Worm (Caenorhabditis elegans): ENCODE measurements around the gene clec-167.

DNA sequence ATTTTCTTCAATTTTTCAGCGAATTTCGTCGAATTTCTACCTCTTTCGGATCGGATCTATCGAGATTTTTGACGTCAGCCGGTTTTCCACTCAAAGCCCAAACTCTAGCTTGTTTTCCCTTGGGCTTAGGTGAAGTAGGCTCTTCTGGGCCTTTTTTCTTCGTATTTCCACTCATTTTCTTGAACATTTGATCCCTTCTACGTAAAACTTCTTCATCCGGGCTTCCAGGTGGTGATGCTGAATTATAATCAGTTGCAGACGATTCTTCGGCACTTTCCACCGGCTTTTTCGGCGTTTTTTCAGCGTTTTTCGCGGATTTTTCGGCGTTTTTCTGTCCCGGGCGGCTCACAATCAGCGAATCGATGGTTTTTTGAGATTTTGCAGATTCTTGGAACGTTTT, 17.4 kb downstream of the clec-167 start:
- TF ChIP-seq ref-1 (GFP tag; conservative IDR thresholded peaks at IDR 0.05): no peak
- TF ChIP-seq flt-1 (GFP tag; IDR thresholded peaks at IDR 0.05): no peak
